Worm (Caenorhabditis elegans) whole organism, L3 larva: ENCODE results near the gene C09G4.4.
A peak's percentile ranks its signal among the peaks of the same experiment; 100 is the strongest.

ENCODE experiments used
- R02D3.7 ChIP-seq: fragments of 150-350 bp; optimal IDR thresholded peaks from 2 replicates; lab custom pipeline; 2014; ENCODE audit warnings: missing biosample characterization, missing genetic modification characterization
- ZK546.5 ChIP-seq: sonication (generic microtip); optimal IDR thresholded peaks from 2 replicates; lab custom pipeline; 2017; ENCODE audit warnings: missing biosample characterization, missing genetic modification characterization
- ama-1 ChIP-seq: fragments of 150-350 bp; optimal IDR thresholded peaks from 2 replicates; lab custom pipeline; 2018
- ceh-82 ChIP-seq: fragments of 150-350 bp; optimal IDR thresholded peaks from 2 replicates; lab custom pipeline; 2014; ENCODE audit warnings: missing biosample characterization, missing genetic modification characterization
- ceh-9 ChIP-seq: sonication (generic microtip); optimal IDR thresholded peaks from 2 replicates; lab custom pipeline; 2018; ENCODE audit warnings: missing biosample characterization, missing genetic modification characterization
- daf-12 ChIP-seq: fragments of 150-350 bp; optimal IDR thresholded peaks from 2 replicates; lab custom pipeline; 2014; ENCODE audit warnings: missing biosample characterization, missing genetic modification reagents, missing genetic modification characterization
- elt-1 ChIP-seq: fragments of 150-350 bp; optimal IDR thresholded peaks from 2 replicates; lab custom pipeline; 2014; ENCODE audit warnings: missing biosample characterization, missing genetic modification characterization
- elt-2 ChIP-seq: sonication (generic microtip); optimal IDR thresholded peaks from 2 replicates; lab custom pipeline; 2016; ENCODE audit warnings: missing genetic modification reagents, mild to moderate bottlenecking, missing genetic modification characterization, missing compliant biosample characterization
- elt-3 ChIP-seq, 3 experiments: fragments of 150-350 bp in 1 of 3; sonication (generic microtip) in 2 of 3; optimal IDR thresholded peaks; 2 replicates in 2 of 3; 4 replicates in 1 of 3; lab custom pipeline; 2014 to 2017; ENCODE audit warnings: missing biosample characterization in 3 of 3, missing genetic modification characterization in 3 of 3
- fkh-2 ChIP-seq: fragments of 150-350 bp; optimal IDR thresholded peaks from 2 replicates; lab custom pipeline; 2014; ENCODE audit warnings: missing biosample characterization, missing genetic modification reagents, missing genetic modification characterization
- fos-1 ChIP-seq: fragments of 150-350 bp; optimal IDR thresholded peaks from 2 replicates; lab custom pipeline; 2014; ENCODE audit warnings: missing biosample characterization, missing genetic modification characterization
- jun-1 ChIP-seq: fragments of 150-350 bp; optimal IDR thresholded peaks from 2 replicates; lab custom pipeline; 2014; ENCODE audit warnings: missing biosample characterization, missing genetic modification reagents, missing genetic modification characterization
- lsy-12 ChIP-seq: sonication (generic microtip); optimal IDR thresholded peaks from 2 replicates; lab custom pipeline; 2016; ENCODE audit warnings: mild to moderate bottlenecking, missing genetic modification characterization, missing compliant biosample characterization
- mdl-1 ChIP-seq: fragments of 150-350 bp; optimal IDR thresholded peaks from 2 replicates; lab custom pipeline; 2014; ENCODE audit warnings: missing biosample characterization, missing genetic modification characterization
- mml-1 ChIP-seq: fragments of 150-350 bp; sonication (generic microtip); optimal IDR thresholded peaks from 3 replicates; lab custom pipeline; 2014; ENCODE audit warnings: missing biosample characterization, missing genetic modification characterization
- nhr-11 ChIP-seq: fragments of 150-350 bp; optimal IDR thresholded peaks from 2 replicates; lab custom pipeline; 2014; ENCODE audit warnings: missing biosample characterization, missing genetic modification characterization
- nhr-23 ChIP-seq: fragments of 150-350 bp; optimal IDR thresholded peaks from 2 replicates; lab custom pipeline; 2014; ENCODE audit warnings: missing biosample characterization, missing genetic modification reagents, missing genetic modification characterization
- nhr-67 ChIP-seq: fragments of 150-350 bp; optimal IDR thresholded peaks from 2 replicates; lab custom pipeline; 2014; ENCODE audit warnings: missing biosample characterization, missing genetic modification characterization
- pha-4 ChIP-seq: fragments of 150-350 bp; optimal IDR thresholded peaks from 2 replicates; lab custom pipeline; 2014; ENCODE audit warnings: missing biosample characterization, missing genetic modification reagents, missing genetic modification characterization
- pqm-1 ChIP-seq: fragments of 150-350 bp; optimal IDR thresholded peaks from 2 replicates; lab custom pipeline; 2017; ENCODE audit warnings: missing biosample characterization, missing genetic modification characterization, inconsistent platforms
- sea-2 ChIP-seq: fragments of 150-350 bp; sonication (generic microtip); optimal IDR thresholded peaks from 4 replicates; lab custom pipeline; 2014; ENCODE audit warnings: missing biosample characterization, missing genetic modification reagents, missing genetic modification characterization
- snpc-4 ChIP-seq: fragments of 150-350 bp; optimal IDR thresholded peaks from 2 replicates; lab custom pipeline; 2014; ENCODE audit warnings: missing biosample characterization, missing genetic modification characterization
- tbx-2 ChIP-seq: sonication (generic microtip); optimal IDR thresholded peaks from 2 replicates; lab custom pipeline; 2016; ENCODE audit warnings: mild to moderate bottlenecking, missing genetic modification characterization, missing compliant biosample characterization
- unc-39 ChIP-seq: sonication (generic microtip); optimal IDR thresholded peaks from 4 replicates; lab custom pipeline; 2017; ENCODE audit warnings: missing biosample characterization, missing genetic modification characterization
- unc-62 ChIP-seq: fragments of 150-350 bp; sonication (generic microtip); optimal IDR thresholded peaks from 4 replicates; lab custom pipeline; 2014; ENCODE audit warnings: missing biosample characterization, missing genetic modification reagents, missing genetic modification characterization
- zag-1 ChIP-seq: fragments of 150-350 bp; optimal IDR thresholded peaks from 2 replicates; lab custom pipeline; 2014; ENCODE audit warnings: missing biosample characterization, missing genetic modification characterization
- ztf-4 ChIP-seq: fragments of 150-350 bp; optimal IDR thresholded peaks from 2 replicates; lab custom pipeline; 2014; ENCODE audit warnings: missing biosample characterization, missing genetic modification characterization

Gene C09G4.4

DNA sequence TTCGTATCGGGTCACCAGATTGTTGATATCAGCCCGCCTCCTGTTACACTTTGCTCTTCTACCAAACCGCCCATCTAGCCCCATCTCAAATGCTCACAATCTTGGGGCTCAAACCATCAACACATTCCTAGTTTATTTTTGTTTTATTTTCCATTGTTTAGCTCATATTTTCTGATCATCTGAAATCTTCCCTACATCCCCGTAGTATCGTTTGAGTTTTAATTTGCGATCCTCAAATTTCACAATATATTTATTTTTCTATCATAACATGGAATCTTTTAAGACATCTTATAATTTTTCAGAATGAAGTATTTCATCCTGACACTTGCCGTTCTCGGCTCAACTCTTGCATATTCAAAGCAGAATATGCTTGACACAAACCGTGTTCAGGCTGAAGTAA, 35.9 kb upstream of the C09G4.4 start, which contains the start of gene spp-10:
Gene spp-10, plus strand, starts transcription at position 301 of the 400 bp plus-strand sequence.
- no peak for TF ChIP-seq pha-4
- no peak for TF ChIP-seq mml-1 (tag; lab: Kevin White, UChicago)
- no peak for TF ChIP-seq unc-62
- TF ChIP-seq elt-1 (tag; lab: Kevin White, UChicago), result no peak
- TF ChIP-seq daf-12 (tag; lab: Kevin White, UChicago), result no peak
- TF ChIP-seq tbx-2, result no peak
- TF ChIP-seq snpc-4 (tag; lab: Kevin White, UChicago), result no peak
- TF ChIP-seq ZK546.5 (tag; lab: Kevin White, UChicago), result no peak
- TF ChIP-seq nhr-11 (tag; lab: Kevin White, UChicago), result no peak
- no peak for TF ChIP-seq zag-1 (tag; lab: Kevin White, UChicago)

DNA sequence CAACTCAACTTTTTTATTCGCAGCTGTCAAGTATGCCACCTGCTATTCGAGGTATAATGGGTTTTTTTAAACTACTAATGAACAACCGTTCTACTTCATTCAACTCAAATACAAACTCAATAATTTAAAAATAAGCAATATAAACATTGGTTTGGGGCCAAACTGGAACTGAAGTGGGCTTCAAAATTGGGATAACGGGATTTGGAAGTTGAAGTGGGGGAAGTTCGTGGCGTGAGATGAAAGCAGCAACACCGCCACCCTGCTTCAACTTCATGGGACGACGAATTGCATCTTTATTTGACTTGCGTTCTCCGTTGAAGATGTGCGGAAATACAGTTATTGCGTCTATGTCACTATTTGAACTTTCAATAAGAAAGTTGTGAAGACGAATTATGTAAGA, 34.3 kb upstream of the C09G4.4 start:
- no peak for TF ChIP-seq unc-39 (tag; lab: Kevin White, UChicago)
- TF ChIP-seq fkh-2 (tag; lab: Kevin White, UChicago), result no peak

DNA sequence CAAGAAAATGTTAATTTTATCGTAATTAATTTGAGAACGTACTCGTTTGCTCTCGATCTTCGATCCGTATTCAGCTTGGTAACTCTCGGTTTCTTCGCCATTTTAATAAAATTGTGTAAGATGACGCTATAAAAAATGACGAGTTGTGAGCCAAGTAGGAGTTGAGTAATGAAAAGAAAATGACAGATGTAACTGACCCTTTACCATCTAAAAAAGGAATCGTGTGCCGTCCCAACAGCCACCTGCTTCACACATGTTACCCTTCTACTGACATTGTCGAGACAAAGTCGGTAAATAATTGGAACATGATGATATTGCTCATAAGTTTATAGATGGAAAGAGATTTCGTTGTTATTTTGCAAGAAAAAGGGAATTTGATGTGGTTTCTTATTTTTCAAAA, 33.4 kb upstream of the C09G4.4 start, which contains the start of gene hlh-12:
Gene hlh-12, minus strand, starts transcription at position 101 of the 400 bp plus-strand sequence.
- TF ChIP-seq nhr-67, result no peak
- no peak for TF ChIP-seq pha-4
- TF ChIP-seq nhr-23, result no peak
- TF ChIP-seq ama-1 (lab: Kevin White, UChicago), result no peak
- no peak for TF ChIP-seq zag-1 (tag; lab: Kevin White, UChicago)
- TF ChIP-seq sea-2, result no peak

DNA sequence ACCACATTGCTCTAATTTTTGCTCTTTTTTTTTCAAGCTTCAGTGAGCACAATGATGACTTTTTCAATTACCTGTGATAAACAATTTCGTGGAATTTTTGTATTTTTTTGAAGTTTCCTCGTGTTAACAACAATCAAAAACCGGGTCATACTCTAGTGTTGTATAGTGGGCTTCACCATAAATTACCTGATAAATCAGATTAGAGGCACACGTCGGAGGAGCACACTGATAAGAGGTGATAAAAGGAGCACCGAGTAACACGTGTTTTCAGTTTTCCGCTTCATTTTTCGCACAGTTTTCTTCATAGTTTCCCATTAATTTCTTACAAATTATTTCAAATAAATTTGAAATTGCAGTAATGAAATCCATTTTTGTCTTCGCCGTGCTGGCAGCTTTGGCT, 31.5 kb upstream of the C09G4.4 start, which contains the start of gene spp-8:
Gene spp-8, plus strand, starts transcription at position 357 of the 400 bp plus-strand sequence.
- TF ChIP-seq fos-1 (tag; lab: Kevin White, UChicago) (no peak), jun-1 (tag; lab: Kevin White, UChicago) (peak; percentile 64), pha-4 (peak; percentile 65), pqm-1 (peak; percentile 97), elt-1 (tag; lab: Kevin White, UChicago) (no peak), ceh-9 (tag; lab: Kevin White, UChicago) (no peak), elt-2 (peak; percentile 97)

DNA sequence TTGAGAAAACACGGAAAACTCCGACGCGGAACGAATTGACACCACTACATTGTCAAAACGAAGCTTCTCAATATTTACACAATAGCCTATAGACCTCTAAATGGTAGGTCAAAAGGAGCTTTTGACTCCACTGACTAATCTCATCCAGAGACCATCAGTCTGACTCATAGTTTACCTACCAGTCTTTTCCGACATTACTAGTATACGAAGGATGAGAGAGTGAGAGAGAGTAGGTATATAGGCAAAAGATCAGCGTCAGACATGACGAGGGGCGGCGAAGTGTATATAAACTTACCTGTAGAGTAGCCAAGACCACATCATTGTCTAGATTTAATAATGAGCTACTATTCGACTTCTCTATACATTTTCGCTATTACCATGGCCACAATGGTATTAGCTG, 25.6 kb upstream of the C09G4.4 start, which contains the start of gene srlf-3:
Gene srlf-3, plus strand, starts transcription at position 301 of the 400 bp plus-strand sequence.
- TF ChIP-seq nhr-67, result no peak

DNA sequence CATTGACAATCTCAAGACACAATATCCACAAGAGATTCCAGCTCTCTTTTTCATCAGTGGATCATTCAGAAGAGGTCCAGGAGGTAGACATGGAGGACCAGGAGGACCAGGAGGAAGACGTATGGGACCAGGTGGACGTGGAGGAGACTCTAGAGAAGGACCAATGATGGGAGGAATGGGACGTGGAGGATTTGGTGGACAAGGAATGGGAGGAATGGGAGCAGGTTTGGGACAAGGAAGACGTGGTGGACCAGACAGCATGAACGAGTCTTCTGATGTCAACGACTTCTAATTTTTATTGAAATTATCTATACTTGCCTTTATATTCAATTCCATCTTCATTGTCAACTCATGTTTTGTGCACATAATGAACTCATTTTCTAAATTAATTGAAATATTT, 24.7 kb upstream of the C09G4.4 start:
- TF ChIP-seq elt-3 (tag; optimal IDR thresholded peaks at IDR 0.05; lab: Kevin White, UChicago), result no peak
- no peak for TF ChIP-seq lsy-12 (tag; lab: Kevin White, UChicago)
- TF ChIP-seq mml-1 (tag; lab: Kevin White, UChicago), result no peak
- no peak for TF ChIP-seq pqm-1
- no peak for TF ChIP-seq ztf-4 (tag; lab: Kevin White, UChicago)
- TF ChIP-seq, all 47 proteins: peak for 0

DNA sequence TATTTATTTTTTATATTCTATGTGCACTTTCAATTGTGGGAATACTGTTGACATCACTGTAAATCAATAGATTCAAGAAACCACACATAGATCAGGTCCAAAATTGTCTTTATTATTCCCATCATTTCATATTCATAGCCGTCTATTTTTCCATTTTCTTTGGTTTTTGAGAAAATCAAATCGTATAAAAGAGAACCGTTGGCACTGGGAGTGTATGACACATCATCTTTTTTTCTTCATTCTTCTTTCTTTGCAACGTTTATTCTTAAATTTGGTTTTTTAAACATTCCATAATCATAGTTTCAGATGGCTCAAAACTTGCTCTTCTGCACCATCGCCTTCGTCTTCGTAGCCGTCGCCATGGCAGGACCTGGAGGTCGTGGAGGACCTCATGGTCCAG, 22.9 kb upstream of the C09G4.4 start, which contains the start of gene srlf-2:
Gene srlf-2, plus strand, starts transcription at position 301 of the 400 bp plus-strand sequence.
- TF ChIP-seq mml-1 (tag; lab: Kevin White, UChicago) (no peak), zag-1 (tag; lab: Kevin White, UChicago) (no peak)
- TF ChIP-seq, all 47 proteins: peak for 0

DNA sequence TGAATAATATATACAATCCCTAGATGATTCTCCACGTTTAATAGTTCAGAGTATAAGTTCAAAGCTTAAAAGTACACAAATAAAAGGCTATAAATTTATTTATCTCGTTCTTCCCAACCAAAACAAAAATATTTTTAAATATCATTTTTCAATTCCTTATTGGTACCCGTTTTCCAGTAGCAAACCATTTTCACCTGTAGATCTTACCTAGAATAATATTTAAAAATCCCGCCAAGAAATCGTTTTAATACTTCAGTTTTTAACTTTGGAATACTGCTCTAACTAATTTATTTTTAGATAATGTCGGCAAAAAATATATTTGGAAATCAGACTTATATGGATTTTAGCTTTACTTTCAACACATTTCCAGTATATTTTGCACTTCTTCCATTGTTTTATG, 20.5 kb upstream of the C09G4.4 start, which contains the start of gene sru-7:
Gene sru-7, plus strand, starts transcription at position 301 of the 400 bp plus-strand sequence.
- TF ChIP-seq unc-39 (tag; lab: Kevin White, UChicago) (no peak), ceh-82 (tag; lab: Kevin White, UChicago) (no peak), nhr-11 (tag; lab: Kevin White, UChicago) (no peak), mdl-1 (tag; lab: Kevin White, UChicago) (no peak), ztf-4 (tag; lab: Kevin White, UChicago) (no peak), elt-2 (no peak), ama-1 (lab: Kevin White, UChicago) (no peak), pha-4 (no peak), R02D3.7 (tag; lab: Kevin White, UChicago) (no peak)
